Worm (Caenorhabditis elegans) whole organism, midembryonic: Measurements from ENCODE around the gene E_BE45912.2.

Experiments used
- cog-1 ChIP-seq: sonication (generic microtip); optimal IDR thresholded peaks from 2 replicates; lab custom pipeline; 2016; ENCODE audit warnings: missing genetic modification characterization, missing compliant biosample characterization
- flt-1 ChIP-seq: fragments of 200-800 bp; sonication (Bioruptor generic); IDR thresholded peaks from 2 replicates; pipeline ENCODE4 v1.3.6; 2022; ENCODE audit warnings: missing genetic modification characterization, missing compliant biosample characterization

DNA sequence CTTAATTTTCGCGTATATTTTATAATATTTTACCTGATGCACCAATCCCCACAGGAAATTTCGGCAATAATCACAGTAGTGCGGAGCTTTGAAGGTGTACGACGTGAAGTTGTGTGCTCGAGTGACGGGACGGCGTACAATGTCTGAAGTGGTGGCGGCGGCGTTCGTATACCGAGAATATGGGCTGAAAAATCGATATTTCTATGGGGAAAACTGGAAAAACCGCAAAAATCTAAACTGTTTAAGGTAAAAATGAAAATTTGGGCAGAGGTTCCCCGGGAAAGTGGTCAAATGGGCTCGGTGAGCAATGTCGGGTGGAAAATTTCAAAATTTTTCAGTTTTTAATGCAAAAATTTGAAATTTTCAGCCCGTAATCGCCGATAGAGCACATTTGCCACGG is 4.0 kb upstream of the E_BE45912.2 start:
- TF ChIP-seq flt-1 (GFP tag; lab: Robert Waterston, UW) (no peak), cog-1 (tag; lab: Kevin White, UChicago) (no peak)
